Worm (Caenorhabditis elegans) whole organism, midembryonic: ENCODE data around the gene T14B4.1.

Experiments
- T22C8.4 ChIP-seq: fragments of 200-800 bp; sonication (Bioruptor generic); IDR thresholded peaks from 2 replicates; pipeline ENCODE4 v1.3.6; 2022; ENCODE audit warnings: missing genetic modification characterization, missing compliant biosample characterization
- cog-1 ChIP-seq: sonication (generic microtip); optimal IDR thresholded peaks from 2 replicates; lab custom pipeline; 2016; ENCODE audit warnings: missing genetic modification characterization, missing compliant biosample characterization
- flt-1 ChIP-seq: fragments of 200-800 bp; sonication (Bioruptor generic); IDR thresholded peaks from 2 replicates; pipeline ENCODE4 v1.3.6; 2022; ENCODE audit warnings: missing genetic modification characterization, missing compliant biosample characterization
- med-1 ChIP-seq: sonication (generic microtip); optimal IDR thresholded peaks from 2 replicates; lab custom pipeline; 2017; ENCODE audit warnings: missing genetic modification characterization, mild to moderate bottlenecking, missing compliant biosample characterization, antibody characterized with exemption, missing genetic modification reagents; ENCODE audit not compliant: insufficient read depth
- ref-1 ChIP-seq: fragments of 200-800 bp; sonication (Bioruptor generic); conservative IDR thresholded peaks from 2 replicates; pipeline ENCODE4 v1.3.6; 2022; ENCODE audit warnings: missing genetic modification reagents, missing genetic modification characterization, missing compliant biosample characterization
- tab-1 ChIP-seq: fragments of 200-800 bp; sonication (Bioruptor generic); IDR thresholded peaks from 2 replicates; pipeline ENCODE4 v1.3.6; 2022; ENCODE audit warnings: missing genetic modification characterization, missing compliant biosample characterization
- ztf-23 ChIP-seq: fragments of 200-800 bp; sonication (Bioruptor generic); IDR thresholded peaks from 2 replicates; pipeline ENCODE4 v1.3.6; 2022; ENCODE audit warnings: missing genetic modification reagents, missing genetic modification characterization, missing compliant biosample characterization
- ztf-29 ChIP-seq: fragments of 200-800 bp; sonication (Bioruptor generic); IDR thresholded peaks from 2 replicates; pipeline ENCODE4 v1.3.6; 2022; ENCODE audit warnings: missing genetic modification reagents, missing genetic modification characterization, missing compliant biosample characterization

- no peak for TF ChIP-seq flt-1
- no peak for TF ChIP-seq tab-1 (GFP tag; lab: Robert Waterston, UW)
- no peak for TF ChIP-seq ztf-29 (GFP tag; lab: Robert Waterston, UW)
- TF ChIP-seq ref-1 (GFP tag; lab: Robert Waterston, UW) = no peak
- TF ChIP-seq med-1 (GFP tag; lab: Kevin White, UChicago) = no peak
- TF ChIP-seq cog-1 (tag; lab: Kevin White, UChicago) = no peak
- TF ChIP-seq ztf-23 (GFP tag; lab: Robert Waterston, UW) = no peak
- no peak for TF ChIP-seq T22C8.4 (GFP tag; lab: Robert Waterston, UW)
These were observed 9.9 kb upstream of the T14B4.1 start for ce11 chrII:6726814-6727213.
